Fruit fly (Drosophila melanogaster) whole organism, embryonic: Measurements from ENCODE around the gene Vps37B.

ENCODE experiments used
- CG10267 ChIP-seq: fragments of 200-800 bp; sonication (Bioruptor generic); optimal IDR thresholded peaks from 2 replicates; lab custom pipeline; 2018; ENCODE audit warnings: missing biosample characterization, mild to moderate bottlenecking, missing genetic modification characterization, moderate library complexity
- CG10274 ChIP-seq: fragments of 200-800 bp; sonication (Bioruptor generic); optimal IDR thresholded peaks from 3 replicates; lab custom pipeline; 2017; ENCODE audit warnings: missing biosample characterization, mild to moderate bottlenecking, missing genetic modification characterization
- CG12659 ChIP-seq: fragments of 200-800 bp; sonication (Bioruptor generic); optimal IDR thresholded peaks from 3 replicates; lab custom pipeline; 2017; ENCODE audit warnings: mild to moderate bottlenecking, missing biosample characterization, missing genetic modification reagents, missing genetic modification characterization
- CG12744 ChIP-seq: fragments of 200-800 bp; sonication (Bioruptor generic); optimal IDR thresholded peaks from 2 replicates; lab custom pipeline; 2016; ENCODE audit warnings: missing biosample characterization, missing genetic modification characterization
- CG13287 ChIP-seq: fragments of 200-800 bp; sonication (Bioruptor generic); IDR thresholded peaks from 2 replicates; pipeline ENCODE4 v1.3.6; 2022; ENCODE audit warnings: missing biosample characterization, missing genetic modification characterization; ENCODE audit not compliant: partially characterized antibody
- CG1603 ChIP-seq: fragments of 200-800 bp; sonication (Bioruptor generic); optimal IDR thresholded peaks from 2 replicates; lab custom pipeline; 2019; ENCODE audit warnings: missing biosample characterization, mild to moderate bottlenecking, missing genetic modification characterization, moderate library complexity
- CG17612 ChIP-seq: fragments of 200-800 bp; sonication (Bioruptor generic); IDR thresholded peaks from 2 replicates; pipeline ENCODE4 v1.3.6; 2022; ENCODE audit warnings: missing biosample characterization, missing genetic modification characterization
- CG2129 ChIP-seq: fragments of 200-800 bp; sonication (Bioruptor generic); IDR thresholded peaks from 2 replicates; pipeline ENCODE4 v1.3.6; 2022; ENCODE audit warnings: missing biosample characterization, missing genetic modification characterization; ENCODE audit not compliant: partially characterized antibody
- CG30020 ChIP-seq: fragments of 200-800 bp; optimal IDR thresholded peaks from 2 replicates; lab custom pipeline; 2019; ENCODE audit warnings: missing biosample characterization, mild to moderate bottlenecking, missing genetic modification characterization, moderate library complexity
- CG34376 ChIP-seq: fragments of 200-800 bp; sonication (Bioruptor generic); optimal IDR thresholded peaks from 2 replicates; lab custom pipeline; 2018; ENCODE audit warnings: missing biosample characterization, mild to moderate bottlenecking, missing genetic modification characterization
- CG4282 ChIP-seq: fragments of 200-800 bp; sonication (Bioruptor generic); optimal IDR thresholded peaks from 2 replicates; lab custom pipeline; 2016; ENCODE audit warnings: missing biosample characterization, missing genetic modification characterization
- CG6689 ChIP-seq: fragments of 200-800 bp; sonication (Bioruptor generic); IDR thresholded peaks from 2 replicates; pipeline ENCODE4 v1.3.6; 2022; ENCODE audit warnings: missing biosample characterization, missing genetic modification characterization
- CG8290 ChIP-seq, 3 experiments: fragments of 200-800 bp; sonication (Bioruptor generic); optimal IDR thresholded peaks; 2 replicates each; lab custom pipeline; 2016 to 2019; ENCODE audit warnings: missing biosample characterization in 3 of 3, missing genetic modification characterization in 3 of 3, mild to moderate bottlenecking in 2 of 3, moderate library complexity in 1 of 3
- CG8765 ChIP-seq: fragments of 200-800 bp; sonication (Bioruptor generic); IDR thresholded peaks from 2 replicates; pipeline ENCODE4 v1.3.6; 2022; ENCODE audit warnings: missing biosample characterization, missing genetic modification characterization
- Lhr ChIP-seq: fragments of 200-800 bp; sonication (Bioruptor generic); optimal IDR thresholded peaks from 3 replicates; lab custom pipeline; 2017; ENCODE audit warnings: mild to moderate bottlenecking, missing biosample characterization, missing genetic modification reagents, missing genetic modification characterization
- Lim3 ChIP-seq: fragments of 200-800 bp; sonication (Bioruptor generic); IDR thresholded peaks from 2 replicates; pipeline ENCODE4 v1.3.6; 2022; ENCODE audit warnings: missing biosample characterization, missing genetic modification characterization
- Nf-YB ChIP-seq: fragments of 200-800 bp; sonication (Bioruptor generic); optimal IDR thresholded peaks from 3 replicates; lab custom pipeline; 2019; ENCODE audit warnings: missing biosample characterization, mild to moderate bottlenecking, missing genetic modification characterization, moderate library complexity
- Nf-YC ChIP-seq: fragments of 200-800 bp; optimal IDR thresholded peaks from 3 replicates; lab custom pipeline; 2019; ENCODE audit warnings: missing biosample characterization, mild to moderate bottlenecking, missing genetic modification characterization, moderate library complexity
- Scr ChIP-seq: fragments of 200-800 bp; sonication (Bioruptor generic); IDR thresholded peaks from 2 replicates; pipeline ENCODE4 v1.3.6; 2022; ENCODE audit warnings: missing biosample characterization, missing genetic modification characterization; ENCODE audit not compliant: partially characterized antibody
- Sin3A ChIP-seq: fragments of >200 bp; optimal IDR thresholded peaks from 2 replicates; lab custom pipeline; 2018
- Sox100B ChIP-seq: fragments of 200-800 bp; sonication (Bioruptor generic); optimal IDR thresholded peaks from 3 replicates; lab custom pipeline; 2018; ENCODE audit warnings: missing biosample characterization, mild to moderate bottlenecking, missing genetic modification characterization
- Vsx1 ChIP-seq: fragments of 200-800 bp; sonication (Bioruptor generic); optimal IDR thresholded peaks from 2 replicates; lab custom pipeline; 2017; ENCODE audit warnings: missing biosample characterization, mild to moderate bottlenecking, missing genetic modification characterization, missing genetic modification reagents
- abd-A ChIP-seq: fragments of 200-800 bp; sonication (Bioruptor generic); optimal IDR thresholded peaks from 3 replicates; lab custom pipeline; 2019; ENCODE audit warnings: missing biosample characterization, mild to moderate bottlenecking, missing genetic modification characterization, moderate library complexity
- al ChIP-seq: fragments of 200-800 bp; sonication (Bioruptor generic); IDR thresholded peaks from 2 replicates; pipeline ENCODE4 v1.3.6; 2022; ENCODE audit warnings: missing biosample characterization, missing genetic modification characterization
- bab2 ChIP-seq: fragments of 200-800 bp; sonication (Bioruptor generic); optimal IDR thresholded peaks from 2 replicates; lab custom pipeline; 2016; ENCODE audit warnings: missing biosample characterization, missing genetic modification characterization
- bcd ChIP-seq: fragments of 200-800 bp; sonication (Bioruptor generic); optimal IDR thresholded peaks from 2 replicates; lab custom pipeline; 2017; ENCODE audit warnings: missing biosample characterization, mild to moderate bottlenecking, missing genetic modification characterization
- cas ChIP-seq: fragments of 200-800 bp; sonication (Bioruptor generic); IDR thresholded peaks from 2 replicates; pipeline ENCODE4 v1.3.6; 2022; ENCODE audit warnings: missing biosample characterization, missing genetic modification characterization
- cato ChIP-seq: fragments of 200-800 bp; sonication (Bioruptor generic); optimal IDR thresholded peaks from 2 replicates; lab custom pipeline; 2016; ENCODE audit warnings: missing biosample characterization, missing genetic modification characterization, borderline replicate concordance
- chinmo ChIP-seq: fragments of 200-800 bp; sonication (Bioruptor generic); IDR thresholded peaks from 4 replicates; pipeline ENCODE4 v1.3.6; 2022; ENCODE audit warnings: missing biosample characterization, missing genetic modification characterization; ENCODE audit not compliant: partially characterized antibody
- croc ChIP-seq: fragments of 200-800 bp; sonication (Bioruptor generic); conservative IDR thresholded peaks from 3 replicates; pipeline ENCODE4 v1.3.6; 2022; ENCODE audit warnings: missing biosample characterization, missing genetic modification characterization
- disco-r ChIP-seq: fragments of 200-800 bp; sonication (Bioruptor generic); optimal IDR thresholded peaks from 2 replicates; lab custom pipeline; 2016; ENCODE audit warnings: missing biosample characterization, missing genetic modification characterization
- exex ChIP-seq: fragments of 200-800 bp; sonication (Bioruptor generic); optimal IDR thresholded peaks from 4 replicates; lab custom pipeline; 2018; ENCODE audit warnings: missing biosample characterization, mild to moderate bottlenecking, missing genetic modification characterization, moderate library complexity
- gro ChIP-seq: fragments of 200-800 bp; sonication (Bioruptor generic); optimal IDR thresholded peaks from 2 replicates; lab custom pipeline; 2016; ENCODE audit warnings: missing biosample characterization, missing genetic modification characterization
- inv ChIP-seq: fragments of 200-800 bp; sonication (Bioruptor generic); IDR thresholded peaks from 2 replicates; pipeline ENCODE4 v1.3.6; 2022; ENCODE audit warnings: missing biosample characterization, missing genetic modification characterization; ENCODE audit not compliant: partially characterized antibody
- kah ChIP-seq: fragments of 200-800 bp; sonication (Bioruptor generic); optimal IDR thresholded peaks from 2 replicates; lab custom pipeline; 2018; ENCODE audit warnings: missing biosample characterization, mild to moderate bottlenecking, missing genetic modification characterization
- lmd ChIP-seq: fragments of 200-800 bp; sonication (Bioruptor generic); IDR thresholded peaks from 2 replicates; pipeline ENCODE4 v1.3.6; 2022; ENCODE audit warnings: missing biosample characterization, missing genetic modification characterization
- maf-S ChIP-seq: fragments of 200-800 bp; sonication (Bioruptor generic); optimal IDR thresholded peaks from 2 replicates; lab custom pipeline; 2016; ENCODE audit warnings: missing biosample characterization, missing genetic modification characterization
- nmo ChIP-seq: fragments of 200-800 bp; sonication (Bioruptor generic); optimal IDR thresholded peaks from 2 replicates; lab custom pipeline; 2018; ENCODE audit warnings: missing biosample characterization, mild to moderate bottlenecking, missing genetic modification characterization, moderate library complexity
- peb ChIP-seq: fragments of 200-800 bp; sonication (Bioruptor generic); IDR thresholded peaks from 2 replicates; pipeline ENCODE4 v1.3.6; 2022; ENCODE audit warnings: missing biosample characterization, missing genetic modification characterization
- pnt ChIP-seq: fragments of 200-800 bp; sonication (Bioruptor generic); optimal IDR thresholded peaks from 3 replicates; lab custom pipeline; 2016; ENCODE audit warnings: missing biosample characterization, missing genetic modification characterization
- prd ChIP-seq, 3 experiments: fragments of >200 bp in 2 of 3; fragments of 200-800 bp in 1 of 3; sonication (Bioruptor generic) in 1 of 3; optimal IDR thresholded peaks in 2 of 3; IDR thresholded peaks in 1 of 3; 2 replicates in 2 of 3; 3 replicates in 1 of 3; pipeline versions ENCODE4 v1.3.6 to Lab custom; 2017 to 2022; ENCODE audit warnings: missing biosample characterization in 1 of 3, missing genetic modification characterization in 1 of 3
- rib ChIP-seq: fragments of 200-800 bp; sonication (Bioruptor generic); IDR thresholded peaks from 2 replicates; pipeline ENCODE4 v1.3.6; 2022; ENCODE audit warnings: missing biosample characterization, missing genetic modification characterization
- run ChIP-seq: fragments of 200-800 bp; sonication (Bioruptor generic); optimal IDR thresholded peaks from 3 replicates; lab custom pipeline; 2018; ENCODE audit warnings: missing biosample characterization, mild to moderate bottlenecking, missing genetic modification characterization
- slp2 ChIP-seq: fragments of 200-800 bp; sonication (Bioruptor generic); optimal IDR thresholded peaks from 2 replicates; lab custom pipeline; 2016; ENCODE audit warnings: missing biosample characterization, missing genetic modification characterization
- sna ChIP-seq: fragments of 200-800 bp; sonication (Bioruptor generic); IDR thresholded peaks from 2 replicates; pipeline ENCODE4 v1.3.6; 2022; ENCODE audit warnings: missing biosample characterization, missing genetic modification characterization; ENCODE audit not compliant: partially characterized antibody
- tup ChIP-seq: fragments of 200-800 bp; sonication (Bioruptor generic); optimal IDR thresholded peaks from 2 replicates; lab custom pipeline; 2016; ENCODE audit warnings: missing biosample characterization, mild to moderate bottlenecking, missing genetic modification characterization, moderate library complexity
- vvl ChIP-seq: fragments of 200-800 bp; sonication (Bioruptor generic); IDR thresholded peaks from 2 replicates; pipeline ENCODE4 v1.3.6; 2022; ENCODE audit warnings: missing biosample characterization, missing genetic modification characterization

The Vps37B gene

DNA sequence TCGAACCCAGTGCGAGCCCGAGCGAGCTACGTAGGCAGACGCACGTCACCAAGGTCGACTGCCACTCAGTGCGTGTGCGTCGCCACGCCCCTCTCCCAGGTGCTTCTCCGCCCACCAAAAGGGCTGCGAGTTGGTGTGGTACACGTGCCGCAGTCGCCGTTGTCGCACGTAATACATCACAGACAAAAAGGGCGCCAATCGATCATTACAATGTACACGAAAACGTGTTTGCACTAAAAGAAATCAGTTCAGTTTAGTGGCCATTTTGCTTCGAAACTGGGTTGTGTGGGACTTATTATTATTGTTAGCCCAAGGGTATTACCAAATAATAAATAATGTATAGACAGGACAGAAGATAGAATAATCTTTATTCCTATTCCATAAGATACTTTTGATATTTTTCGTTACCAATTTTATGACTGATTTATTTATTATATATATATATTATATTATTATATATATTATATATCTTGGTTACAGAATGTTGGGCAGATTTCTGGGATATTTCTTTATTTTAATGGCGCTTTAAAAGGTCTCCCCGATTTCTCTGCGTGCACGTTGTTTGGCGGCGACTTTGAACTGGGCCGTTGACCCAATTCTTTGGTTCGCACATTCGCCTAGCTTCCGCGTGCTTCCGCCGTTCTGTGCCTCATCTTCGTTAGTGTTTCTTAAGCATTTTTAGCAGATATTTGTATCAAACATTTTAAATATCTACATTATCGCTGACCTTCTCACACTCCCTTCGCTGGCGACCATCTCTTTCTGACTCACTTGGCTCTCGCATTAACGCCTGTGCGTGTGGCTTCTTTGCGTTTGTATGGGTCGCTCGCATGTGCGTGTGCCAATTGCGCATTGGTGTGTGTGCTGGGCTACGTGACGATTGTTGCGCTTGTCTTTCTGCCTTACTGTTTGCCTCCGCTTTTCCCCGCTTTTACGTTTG, 37.6 kb downstream of the Vps37B start (continued):
- no peak for TF ChIP-seq CG8765 (GFP tag; lab: Robert Waterston, UW)
- TF ChIP-seq CG12659 (GFP tag; lab: Kevin White, UChicago), result peak; percentile 94
- TF ChIP-seq CG30020 (tag; lab: Kevin White, UChicago), result peak; percentile 66
- peak; percentile 88; the same call in 1 of the 2 replicates for TF ChIP-seq lmd (GFP tag; lab: Robert Waterston, UW)
- peak; percentile 83 for TF ChIP-seq CG10267 (tag; lab: Kevin White, UChicago)
- peak; percentile 74 for TF ChIP-seq kah
- no peak for TF ChIP-seq inv (GFP tag; lab: Robert Waterston, UW)
- TF ChIP-seq pnt (GFP tag; lab: Kevin White, UChicago), result peak; percentile 5
- peak; percentile 32 for TF ChIP-seq rib
- no peak for TF ChIP-seq disco-r
- TF ChIP-seq Sin3A (lab: Kevin White, UChicago), result no peak
- no peak for TF ChIP-seq peb (GFP tag; lab: Robert Waterston, UW)
- peak; percentile 71 for TF ChIP-seq Nf-YB (GFP tag; lab: Kevin White, UChicago)
- no peak for TF ChIP-seq Lim3 (GFP tag; lab: Robert Waterston, UW)
- no peak for TF ChIP-seq CG12744
- TF ChIP-seq CG2129, result no peak
- peak; percentile 33 for TF ChIP-seq gro (GFP tag; lab: Kevin White, UChicago)
- TF ChIP-seq vvl, result peak; percentile 75
- 0 out of 2 replicates have a peak, but pooled peaks have one; percentile 4 for TF ChIP-seq CG17612 (GFP tag; lab: Robert Waterston, UW)
- peak; percentile 24 for TF ChIP-seq exex (tag; lab: Kevin White, UChicago)
- no peak for TF ChIP-seq prd (optimal IDR thresholded peaks at IDR 0.05; lab: Kevin White, UChicago)
- TF ChIP-seq prd (GFP tag; IDR thresholded peaks at IDR 0.05; lab: Robert Waterston, UW), result peak; percentile 82
- peak; percentile 72 for TF ChIP-seq run (tag; lab: Kevin White, UChicago)
- peak; percentile 87 for TF ChIP-seq Nf-YC
- TF ChIP-seq sna (GFP tag; lab: Robert Waterston, UW), result peak; percentile 50; the same call in 1 of the 2 replicates
- no peak for TF ChIP-seq cato (GFP tag; lab: Kevin White, UChicago)
- peak; percentile 93 for TF ChIP-seq nmo (GFP tag; lab: Kevin White, UChicago)
- no peak for TF ChIP-seq slp2 (GFP tag; lab: Kevin White, UChicago)
- no peak for TF ChIP-seq CG4282 (GFP tag; lab: Kevin White, UChicago)
- TF ChIP-seq CG1603 (tag; lab: Kevin White, UChicago), result peak; percentile 51
- no peak for TF ChIP-seq CG34376 (GFP tag; lab: Kevin White, UChicago)
- peak; percentile 84 for TF ChIP-seq Vsx1 (GFP tag; lab: Kevin White, UChicago)
- TF ChIP-seq CG13287 (GFP tag; lab: Robert Waterston, UW), result peak; percentile 39; the same call in 1 of the 2 replicates
- TF ChIP-seq croc (GFP tag; lab: Robert Waterston, UW), result peak; percentile 46; the same call in 2 of the 3 replicates
- TF ChIP-seq Scr, result no peak
- TF ChIP-seq bab2 (GFP tag; lab: Kevin White, UChicago), result no peak
- peak; percentile 79 for TF ChIP-seq al (GFP tag; lab: Robert Waterston, UW)
- TF ChIP-seq maf-S (GFP tag; lab: Kevin White, UChicago), result no peak
- peak; percentile 85 for TF ChIP-seq CG6689
- peak; percentile 84 for TF ChIP-seq abd-A (tag; lab: Kevin White, UChicago)
- TF ChIP-seq cas (GFP tag; lab: Robert Waterston, UW), result no peak
- peak; percentile 97 for TF ChIP-seq chinmo (GFP tag; lab: Robert Waterston, UW)
- peak; percentile 34 for TF ChIP-seq tup (GFP tag; lab: Kevin White, UChicago)
- peak; percentile 67 for TF ChIP-seq CG10274 (GFP tag; lab: Kevin White, UChicago)
- TF ChIP-seq Lhr (GFP tag; lab: Kevin White, UChicago), result no peak
- TF ChIP-seq bcd (GFP tag; lab: Kevin White, UChicago), result peak; percentile 86
- peak; percentile 16 for TF ChIP-seq CG8290 (GFP tag; optimal IDR thresholded peaks at IDR 0.05; lab: Kevin White, UChicago)
- peak in 1 of 2 experiments; percentile 61 for TF ChIP-seq CG8290 (tag; optimal IDR thresholded peaks at IDR 0.05; lab: Kevin White, UChicago)
- peak; percentile 95 for TF ChIP-seq Sox100B (GFP tag; lab: Kevin White, UChicago)
